In genomic region chr3L:8338921-8339320, dm6 we compare ENCODE assay signal across 2 fruit fly cellular contexts.
TF ChIP-seq lines count a peak whose summit lies in the region.

TSS of gene Pex2 (plus strand) at chr3L:8339051.

TF ChIP-seq in whole organism, adult, 20 proteins besides CTCF, POLR2A, EP300 and RAD21 (continued from another document):
- TF ChIP-seq Crg-1 (GFP tag; optimal IDR thresholded peaks at IDR 0.05; lab: Kevin White, UChicago) = peak; percentile 34

TF ChIP-seq in whole organism, embryonic, 481 proteins besides CTCF, POLR2A, EP300 and RAD21 (continued from another document and continues in another):
- TF ChIP-seq CG12659 (GFP tag; optimal IDR thresholded peaks at IDR 0.05; lab: Kevin White, UChicago) = peak; percentile 52
- TF ChIP-seq salm (tag; optimal IDR thresholded peaks at IDR 0.05; lab: Kevin White, UChicago) = no peak
- TF ChIP-seq Sox102F (GFP tag; optimal IDR thresholded peaks at IDR 0.05; lab: Kevin White, UChicago) = no peak
- TF ChIP-seq CG10959 (GFP tag; IDR thresholded peaks at IDR 0.05; lab: Robert Waterston, UW) = no peak
- no peak for TF ChIP-seq CG17802 (tag; optimal IDR thresholded peaks at IDR 0.05; lab: Kevin White, UChicago)
- TF ChIP-seq scrt (GFP tag; optimal IDR thresholded peaks at IDR 0.05; lab: Kevin White, UChicago) = no peak
- TF ChIP-seq bcd (GFP tag; optimal IDR thresholded peaks at IDR 0.05; lab: Kevin White, UChicago) = no peak
- peak; percentile 98 for TF ChIP-seq Dp (GFP tag; optimal IDR thresholded peaks at IDR 0.05; lab: Kevin White, UChicago)
- no peak for TF ChIP-seq CG2199 (GFP tag; IDR thresholded peaks at IDR 0.05; lab: Robert Waterston, UW)
- peak; percentile 38 for TF ChIP-seq CG15514 (GFP tag; optimal IDR thresholded peaks at IDR 0.05; lab: Kevin White, UChicago)
- no peak for TF ChIP-seq CG17328 (GFP tag; IDR thresholded peaks at IDR 0.05; lab: Robert Waterston, UW)
- no peak for TF ChIP-seq Side (GFP tag; optimal IDR thresholded peaks at IDR 0.05; lab: Kevin White, UChicago)
- no peak for TF ChIP-seq row (GFP tag; IDR thresholded peaks at IDR 0.05; lab: Robert Waterston, UW)
- TF ChIP-seq CG9609 (GFP tag; optimal IDR thresholded peaks at IDR 0.05; lab: Kevin White, UChicago) = no peak
- no peak for TF ChIP-seq hbn (GFP tag; IDR thresholded peaks at IDR 0.05; lab: Robert Waterston, UW; ENCODE audit: partially characterized antibody)
- no peak for TF ChIP-seq Kr (GFP tag; optimal IDR thresholded peaks at IDR 0.05; lab: Kevin White, UChicago)
- TF ChIP-seq CG18011 (GFP tag; optimal IDR thresholded peaks at IDR 0.05; lab: Kevin White, UChicago) = no peak
- TF ChIP-seq lab (GFP tag; optimal IDR thresholded peaks at IDR 0.05; lab: Kevin White, UChicago) = peak; percentile 30
- TF ChIP-seq grn (GFP tag; optimal IDR thresholded peaks at IDR 0.05; lab: Kevin White, UChicago) = no peak
- peak; percentile 73 for TF ChIP-seq CG2116 (GFP tag; optimal IDR thresholded peaks at IDR 0.05; lab: Kevin White, UChicago)
- no peak for TF ChIP-seq CHES-1-like (GFP tag; optimal IDR thresholded peaks at IDR 0.05; lab: Kevin White, UChicago)
- TF ChIP-seq CG10543 (GFP tag; optimal IDR thresholded peaks at IDR 0.05; lab: Kevin White, UChicago) = no peak
- peak; percentile 27 for TF ChIP-seq crc (GFP tag; optimal IDR thresholded peaks at IDR 0.05; lab: Kevin White, UChicago)
- peak in 1 of 2 experiments; percentile 18 for TF ChIP-seq crp (GFP tag; optimal IDR thresholded peaks at IDR 0.05; lab: Kevin White, UChicago)
- no peak for TF ChIP-seq Antp (GFP tag; optimal IDR thresholded peaks at IDR 0.05; lab: Kevin White, UChicago)
- TF ChIP-seq CG31365 (tag; optimal IDR thresholded peaks at IDR 0.05; lab: Kevin White, UChicago) = no peak
- no peak for TF ChIP-seq ttk (GFP tag; IDR thresholded peaks at IDR 0.05; lab: Robert Waterston, UW)
- TF ChIP-seq HmgZ (tag; optimal IDR thresholded peaks at IDR 0.05; lab: Kevin White, UChicago) = peak; percentile 76
- TF ChIP-seq eve (GFP tag; optimal IDR thresholded peaks at IDR 0.05; lab: Kevin White, UChicago) = no peak
- no peak for TF ChIP-seq mam (GFP tag; optimal IDR thresholded peaks at IDR 0.05; lab: Kevin White, UChicago)
- TF ChIP-seq CG31224 (GFP tag; IDR thresholded peaks at IDR 0.05; lab: Robert Waterston, UW) = no peak
- TF ChIP-seq Doc3 (GFP tag; IDR thresholded peaks at IDR 0.05; lab: Robert Waterston, UW; ENCODE audit: partially characterized antibody) = 0 out of 3 replicates have a peak, but pooled peaks have one; percentile 21
- peak; percentile 48; the same call in 1 of the 4 replicates for TF ChIP-seq Dll (GFP tag; IDR thresholded peaks at IDR 0.05; lab: Robert Waterston, UW; ENCODE audit: partially characterized antibody)
- TF ChIP-seq CG2889 (GFP tag; IDR thresholded peaks at IDR 0.05; lab: Robert Waterston, UW) = no peak
- peak; percentile 8 for TF ChIP-seq gfzf (GFP tag; optimal IDR thresholded peaks at IDR 0.05; lab: Kevin White, UChicago)
- TF ChIP-seq Med (GFP tag; lab: Kevin White, UChicago) = peak; percentile 84
- TF ChIP-seq cg (GFP tag; optimal IDR thresholded peaks at IDR 0.05; lab: Kevin White, UChicago) = no peak
- TF ChIP-seq dysf (GFP tag; IDR thresholded peaks at IDR 0.05; lab: Robert Waterston, UW) = no peak
- peak; percentile 66 for TF ChIP-seq CG14710 (tag; optimal IDR thresholded peaks at IDR 0.05; lab: Kevin White, UChicago)
- TF ChIP-seq sna (GFP tag; IDR thresholded peaks at IDR 0.05; lab: Robert Waterston, UW; ENCODE audit: partially characterized antibody) = peak; percentile 34; the same call in 1 of the 2 replicates
- no peak for TF ChIP-seq Chrac-16 (GFP tag; optimal IDR thresholded peaks at IDR 0.05; lab: Kevin White, UChicago)
- peak; percentile 36 for TF ChIP-seq trem (tag; optimal IDR thresholded peaks at IDR 0.05; lab: Kevin White, UChicago)
- peak; percentile 9 for TF ChIP-seq YL-1 (GFP tag; optimal IDR thresholded peaks at IDR 0.05; lab: Kevin White, UChicago)
- peak; percentile 96 for TF ChIP-seq CG10267 (tag; optimal IDR thresholded peaks at IDR 0.05; lab: Kevin White, UChicago)
- no peak for TF ChIP-seq klu (GFP tag; IDR thresholded peaks at IDR 0.05; lab: Robert Waterston, UW)
- no peak for TF ChIP-seq CG4424 (GFP tag; optimal IDR thresholded peaks at IDR 0.05; lab: Kevin White, UChicago)
- peak; percentile 69 for TF ChIP-seq CG13287 (GFP tag; IDR thresholded peaks at IDR 0.05; lab: Robert Waterston, UW; ENCODE audit: partially characterized antibody)
- no peak for TF ChIP-seq Stat92E (GFP tag; optimal IDR thresholded peaks at IDR 0.05; lab: Kevin White, UChicago)
- TF ChIP-seq CG15073 (GFP tag; optimal IDR thresholded peaks at IDR 0.05; lab: Kevin White, UChicago) = no peak
- TF ChIP-seq CrebB (tag; optimal IDR thresholded peaks at IDR 0.05; lab: Kevin White, UChicago) = no peak
- TF ChIP-seq GATAe (GFP tag; conservative IDR thresholded peaks at IDR 0.05; lab: Robert Waterston, UW) = peak; percentile 63
- no peak for TF ChIP-seq emc (GFP tag; optimal IDR thresholded peaks at IDR 0.05; lab: Kevin White, UChicago)
- TF ChIP-seq bbx (GFP tag; IDR thresholded peaks at IDR 0.05; lab: Robert Waterston, UW; ENCODE audit: partially characterized antibody) = peak; percentile 48; the same call in 1 of the 2 replicates
- peak; percentile 24 for TF ChIP-seq PHDP (tag; optimal IDR thresholded peaks at IDR 0.05; lab: Kevin White, UChicago)
- TF ChIP-seq CG9817 (tag; optimal IDR thresholded peaks at IDR 0.05; lab: Kevin White, UChicago) = no peak
- peak; percentile 20 for TF ChIP-seq CoRest (tag; optimal IDR thresholded peaks at IDR 0.05; lab: Kevin White, UChicago)
- TF ChIP-seq vnd (GFP tag; IDR thresholded peaks at IDR 0.05; lab: Robert Waterston, UW; ENCODE audit: partially characterized antibody) = no peak
- TF ChIP-seq CG13123 (GFP tag; optimal IDR thresholded peaks at IDR 0.05; lab: Kevin White, UChicago) = no peak
- 0 out of 2 replicates have a peak, but pooled peaks have one; percentile 25 for TF ChIP-seq unc-4 (GFP tag; IDR thresholded peaks at IDR 0.05; lab: Robert Waterston, UW; ENCODE audit: partially characterized antibody)
- TF ChIP-seq gcm (GFP tag; optimal IDR thresholded peaks at IDR 0.05; lab: Kevin White, UChicago) = peak; percentile 15
- peak; percentile 1 for TF ChIP-seq gem (tag; optimal IDR thresholded peaks at IDR 0.05; lab: Kevin White, UChicago)
- TF ChIP-seq CG16813 (GFP tag; IDR thresholded peaks at IDR 0.05; lab: Robert Waterston, UW; ENCODE audit: partially characterized antibody) = 0 out of 3 replicates have a peak, but pooled peaks have one; percentile 31
- peak; percentile 9 for TF ChIP-seq CG4617 (GFP tag; optimal IDR thresholded peaks at IDR 0.05; lab: Kevin White, UChicago; ENCODE audit: borderline replicate concordance)
- peak; percentile 22; the same call in 1 of the 2 replicates for TF ChIP-seq CG9932 (GFP tag; IDR thresholded peaks at IDR 0.05; lab: Robert Waterston, UW)
- peak; percentile 28 for TF ChIP-seq MESR4 (GFP tag; optimal IDR thresholded peaks at IDR 0.05; lab: Kevin White, UChicago)
- no peak for TF ChIP-seq CG11723 (GFP tag; optimal IDR thresholded peaks at IDR 0.05; lab: Kevin White, UChicago)
- 0 out of 3 replicates have a peak, but pooled peaks have one; percentile 56 for TF ChIP-seq CG6791 (GFP tag; IDR thresholded peaks at IDR 0.05; lab: Robert Waterston, UW; ENCODE audit: partially characterized antibody)
- no peak for TF ChIP-seq cwo (GFP tag; optimal IDR thresholded peaks at IDR 0.05; lab: Kevin White, UChicago)
- peak; percentile 78 for TF ChIP-seq sens (GFP tag; lab: Kevin White, UChicago)
- peak; percentile 5 for TF ChIP-seq Sox100B (GFP tag; optimal IDR thresholded peaks at IDR 0.05; lab: Kevin White, UChicago)
- no peak for TF ChIP-seq nmo (GFP tag; optimal IDR thresholded peaks at IDR 0.05; lab: Kevin White, UChicago)
- TF ChIP-seq CG8290 (GFP tag; optimal IDR thresholded peaks at IDR 0.05; lab: Kevin White, UChicago) = peak; percentile 2
- no peak for TF ChIP-seq CG8290 (tag; optimal IDR thresholded peaks at IDR 0.05; lab: Kevin White, UChicago)
- no peak for TF ChIP-seq dm (GFP tag; optimal IDR thresholded peaks at IDR 0.05; lab: Kevin White, UChicago)
- no peak for TF ChIP-seq tin (GFP tag; optimal IDR thresholded peaks at IDR 0.05; lab: Kevin White, UChicago)
- peak; percentile 39; the same call in 1 of the 2 replicates for TF ChIP-seq MBD-R2 (GFP tag; IDR thresholded peaks at IDR 0.05; lab: Robert Waterston, UW)
- TF ChIP-seq TFAM (GFP tag; optimal IDR thresholded peaks at IDR 0.05; lab: Kevin White, UChicago) = no peak
- peak; percentile 32 for TF ChIP-seq CG2120 (GFP tag; optimal IDR thresholded peaks at IDR 0.05; lab: Kevin White, UChicago)
- no peak for TF ChIP-seq CG30020 (tag; optimal IDR thresholded peaks at IDR 0.05; lab: Kevin White, UChicago)
- TF ChIP-seq CG15269 (tag; optimal IDR thresholded peaks at IDR 0.05; lab: Kevin White, UChicago) = no peak
- TF ChIP-seq Ets65A (GFP tag; lab: Kevin White, UChicago) = no peak
- TF ChIP-seq CG32767 (GFP tag; IDR thresholded peaks at IDR 0.05; lab: Robert Waterston, UW) = 0 out of 2 replicates have a peak, but pooled peaks have one; percentile 14
- no peak for TF ChIP-seq D (optimal IDR thresholded peaks at IDR 0.05; lab: Kevin White, UChicago)
- no peak for TF ChIP-seq D (GFP tag; optimal IDR thresholded peaks at IDR 0.05; lab: Kevin White, UChicago)
- peak; percentile 4 for TF ChIP-seq CG13624 (GFP tag; optimal IDR thresholded peaks at IDR 0.05; lab: Kevin White, UChicago)
- peak; percentile 27 for TF ChIP-seq Myb (GFP tag; optimal IDR thresholded peaks at IDR 0.05; lab: Kevin White, UChicago)
- TF ChIP-seq B-H2 (GFP tag; optimal IDR thresholded peaks at IDR 0.05; lab: Kevin White, UChicago) = peak; percentile 71
- no peak for TF ChIP-seq luna (GFP tag; optimal IDR thresholded peaks at IDR 0.05; lab: Kevin White, UChicago)
- TF ChIP-seq tap (tag; optimal IDR thresholded peaks at IDR 0.05; lab: Kevin White, UChicago) = peak; percentile 1
- TF ChIP-seq croc (GFP tag; conservative IDR thresholded peaks at IDR 0.05; lab: Robert Waterston, UW) = no peak
- peak; percentile 84 for TF ChIP-seq Sry-δ (GFP tag; optimal IDR thresholded peaks at IDR 0.05; lab: Kevin White, UChicago)
- peak; percentile 48 for TF ChIP-seq CG12155 (GFP tag; optimal IDR thresholded peaks at IDR 0.05; lab: Kevin White, UChicago)
- TF ChIP-seq disco-r (GFP tag; optimal IDR thresholded peaks at IDR 0.05; lab: Kevin White, UChicago) = no peak
- TF ChIP-seq CG10366 (GFP tag; IDR thresholded peaks at IDR 0.05; lab: Robert Waterston, UW) = no peak
- TF ChIP-seq Vsx1 (GFP tag; optimal IDR thresholded peaks at IDR 0.05; lab: Kevin White, UChicago) = peak; percentile 2
- peak; percentile 91 for TF ChIP-seq phol (tag; optimal IDR thresholded peaks at IDR 0.05; lab: Kevin White, UChicago)
- TF ChIP-seq Dbx (GFP tag; IDR thresholded peaks at IDR 0.05; lab: Robert Waterston, UW) = no peak
- TF ChIP-seq Bgb (GFP tag; IDR thresholded peaks at IDR 0.05; lab: Robert Waterston, UW; ENCODE audit: partially characterized antibody) = peak; percentile 28; the same call in 1 of the 2 replicates
- TF ChIP-seq CG34376 (GFP tag; optimal IDR thresholded peaks at IDR 0.05; lab: Kevin White, UChicago) = peak; percentile 58
- no peak for TF ChIP-seq Six4 (GFP tag; optimal IDR thresholded peaks at IDR 0.05; lab: Kevin White, UChicago)
- peak; percentile 21 for TF ChIP-seq CG15601 (tag; optimal IDR thresholded peaks at IDR 0.05; lab: Kevin White, UChicago)
- TF ChIP-seq HLH4C (GFP tag; IDR thresholded peaks at IDR 0.05; lab: Robert Waterston, UW; ENCODE audit: partially characterized antibody) = peak; percentile 37; the same call in 1 of the 3 replicates
- no peak for TF ChIP-seq Ptx1 (GFP tag; IDR thresholded peaks at IDR 0.05; lab: Robert Waterston, UW)
- no peak for TF ChIP-seq tgo (GFP tag; IDR thresholded peaks at IDR 0.05; lab: Robert Waterston, UW)
- TF ChIP-seq lbe (GFP tag; optimal IDR thresholded peaks at IDR 0.05; lab: Kevin White, UChicago) = peak; percentile 41
- TF ChIP-seq dimm (GFP tag; IDR thresholded peaks at IDR 0.05; lab: Robert Waterston, UW) = no peak
- TF ChIP-seq Oli (tag; optimal IDR thresholded peaks at IDR 0.05; lab: Kevin White, UChicago) = no peak
- TF ChIP-seq CG4404 (GFP tag; IDR thresholded peaks at IDR 0.05; lab: Robert Waterston, UW) = no peak
- TF ChIP-seq lilli (GFP tag; optimal IDR thresholded peaks at IDR 0.05; lab: Kevin White, UChicago) = peak; percentile 25
- TF ChIP-seq CG33213 (GFP tag; optimal IDR thresholded peaks at IDR 0.05; lab: Kevin White, UChicago) = peak; percentile 13
- peak; percentile 66 for TF ChIP-seq Dref (GFP tag; IDR thresholded peaks at IDR 0.05; lab: Robert Waterston, UW)
- TF ChIP-seq ems (GFP tag; optimal IDR thresholded peaks at IDR 0.05; lab: Kevin White, UChicago) = no peak
- TF ChIP-seq CG10979 (tag; optimal IDR thresholded peaks at IDR 0.05; lab: Kevin White, UChicago) = no peak
- TF ChIP-seq slou (GFP tag; optimal IDR thresholded peaks at IDR 0.05; lab: Kevin White, UChicago) = no peak
- TF ChIP-seq CG6254 (GFP tag; optimal IDR thresholded peaks at IDR 0.05; lab: Kevin White, UChicago) = no peak
- TF ChIP-seq gro (GFP tag; optimal IDR thresholded peaks at IDR 0.05; lab: Kevin White, UChicago) = peak; percentile 55
- no peak for TF ChIP-seq lola (GFP tag; optimal IDR thresholded peaks at IDR 0.05; lab: Kevin White, UChicago)
- TF ChIP-seq CG34224 (GFP tag; IDR thresholded peaks at IDR 0.05; lab: Robert Waterston, UW; ENCODE audit: partially characterized antibody) = peak; percentile 34; the same call in 1 of the 3 replicates
- TF ChIP-seq C15 (GFP tag; IDR thresholded peaks at IDR 0.05; lab: Robert Waterston, UW) = no peak
- peak; percentile 64 for TF ChIP-seq pzg (GFP tag; optimal IDR thresholded peaks at IDR 0.05; lab: Kevin White, UChicago)
- no peak for TF ChIP-seq CG8944 (GFP tag; optimal IDR thresholded peaks at IDR 0.05; lab: Kevin White, UChicago)
- no peak for TF ChIP-seq HHEX (GFP tag; optimal IDR thresholded peaks at IDR 0.05; lab: Kevin White, UChicago)
- TF ChIP-seq CG2712 (tag; optimal IDR thresholded peaks at IDR 0.05; lab: Kevin White, UChicago) = peak; percentile 5
- no peak for TF ChIP-seq CG31388 (GFP tag; optimal IDR thresholded peaks at IDR 0.05; lab: Kevin White, UChicago)
- TF ChIP-seq CG17385 (GFP tag; optimal IDR thresholded peaks at IDR 0.05; lab: Kevin White, UChicago) = no peak
- peak; percentile 33 for TF ChIP-seq Hmr (GFP tag; optimal IDR thresholded peaks at IDR 0.05; lab: Kevin White, UChicago)
- TF ChIP-seq CG4707 (GFP tag; optimal IDR thresholded peaks at IDR 0.05; lab: Kevin White, UChicago) = no peak
- TF ChIP-seq sd (tag; optimal IDR thresholded peaks at IDR 0.05; lab: Kevin White, UChicago) = peak; percentile 16
- peak; percentile 7 for TF ChIP-seq CG12299 (tag; optimal IDR thresholded peaks at IDR 0.05; lab: Kevin White, UChicago)
- no peak for TF ChIP-seq CG2202 (tag; optimal IDR thresholded peaks at IDR 0.05; lab: Kevin White, UChicago)
